Worm (Caenorhabditis elegans) whole organism, late embryonic: ENCODE results near the gene pelo-1.

Experiments used
- C08G9.2 ChIP-seq: sonication (generic microtip); optimal IDR thresholded peaks from 2 replicates; lab custom pipeline; 2016; ENCODE audit warnings: mild to moderate bottlenecking, missing genetic modification characterization, moderate library complexity, missing compliant biosample characterization
- F13H6.1 ChIP-seq: sonication (generic microtip); optimal IDR thresholded peaks from 2 replicates; lab custom pipeline; 2016; ENCODE audit warnings: missing genetic modification characterization, missing compliant biosample characterization
- K02D7.2 ChIP-seq: sonication (generic microtip); optimal IDR thresholded peaks from 2 replicates; lab custom pipeline; 2017; ENCODE audit warnings: mild to moderate bottlenecking, missing genetic modification characterization, missing compliant biosample characterization
- T23F11.4 ChIP-seq: fragments of 200-800 bp; sonication (Bioruptor generic); optimal IDR thresholded peaks from 2 replicates; lab custom pipeline; 2018; ENCODE audit warnings: mild to moderate bottlenecking, missing genetic modification characterization, missing compliant biosample characterization
- Y22D7AL.16 ChIP-seq: sonication (generic microtip); optimal IDR thresholded peaks from 2 replicates; lab custom pipeline; 2016; ENCODE audit warnings: missing genetic modification characterization, missing compliant biosample characterization
- ahr-1 ChIP-seq: sonication (generic microtip); optimal IDR thresholded peaks from 2 replicates; lab custom pipeline; 2016; ENCODE audit warnings: missing genetic modification characterization, missing compliant biosample characterization
- ama-1 ChIP-seq: fragments of 150-350 bp; optimal IDR thresholded peaks from 2 replicates; lab custom pipeline; 2014
- ceh-19 ChIP-seq: fragments of 200-800 bp; sonication (Bioruptor generic); optimal IDR thresholded peaks from 2 replicates; lab custom pipeline; 2018; ENCODE audit warnings: mild to moderate bottlenecking, missing genetic modification characterization, missing compliant biosample characterization
- ceh-22 ChIP-seq: sonication (generic microtip); optimal IDR thresholded peaks from 2 replicates; lab custom pipeline; 2017; ENCODE audit warnings: missing biosample characterization, missing genetic modification characterization
- ceh-24 ChIP-seq: sonication (generic microtip); optimal IDR thresholded peaks from 2 replicates; lab custom pipeline; 2016; ENCODE audit warnings: mild to moderate bottlenecking, missing genetic modification characterization, missing compliant biosample characterization
- ceh-30 ChIP-seq: fragments of 150-350 bp; optimal IDR thresholded peaks from 2 replicates; lab custom pipeline; 2014; ENCODE audit warnings: missing biosample characterization, missing genetic modification characterization
- ceh-31 ChIP-seq: sonication (generic microtip); optimal IDR thresholded peaks from 2 replicates; lab custom pipeline; 2016; ENCODE audit warnings: missing genetic modification characterization, missing compliant biosample characterization
- ceh-34 ChIP-seq: sonication (generic microtip); optimal IDR thresholded peaks from 2 replicates; lab custom pipeline; 2016; ENCODE audit warnings: mild to moderate bottlenecking, missing genetic modification characterization, missing compliant biosample characterization
- ceh-45 ChIP-seq: fragments of 200-800 bp; sonication (Bioruptor generic); IDR thresholded peaks from 2 replicates; pipeline ENCODE4 v1.3.6; 2022; ENCODE audit warnings: missing genetic modification reagents, missing genetic modification characterization, missing compliant biosample characterization
- ceh-48 ChIP-seq: sonication (generic microtip); optimal IDR thresholded peaks from 2 replicates; lab custom pipeline; 2016; ENCODE audit warnings: missing genetic modification characterization, inconsistent platforms, missing compliant biosample characterization
- ceh-6 ChIP-seq: fragments of 200-800 bp; sonication (Bioruptor generic); optimal IDR thresholded peaks from 2 replicates; lab custom pipeline; 2018; ENCODE audit warnings: mild to moderate bottlenecking, missing genetic modification characterization, missing compliant biosample characterization
- che-1 ChIP-seq: sonication (generic microtip); optimal IDR thresholded peaks from 2 replicates; lab custom pipeline; 2016; ENCODE audit warnings: mild to moderate bottlenecking, missing genetic modification characterization, missing compliant biosample characterization
- dmd-4 ChIP-seq: sonication (generic microtip); optimal IDR thresholded peaks from 2 replicates; lab custom pipeline; 2016; ENCODE audit warnings: borderline replicate concordance, missing genetic modification characterization, missing compliant biosample characterization
- elt-2 ChIP-seq: sonication (generic microtip); optimal IDR thresholded peaks from 2 replicates; lab custom pipeline; 2016; ENCODE audit warnings: missing genetic modification reagents, missing genetic modification characterization, missing compliant biosample characterization
- elt-4 ChIP-seq: sonication (generic microtip); optimal IDR thresholded peaks from 2 replicates; lab custom pipeline; 2016; ENCODE audit warnings: missing genetic modification characterization, missing compliant biosample characterization
- ets-4 ChIP-seq: sonication (generic microtip); optimal IDR thresholded peaks from 2 replicates; lab custom pipeline; 2016; ENCODE audit warnings: missing genetic modification characterization, missing compliant biosample characterization
- eyg-1 ChIP-seq: sonication (generic microtip); optimal IDR thresholded peaks from 2 replicates; lab custom pipeline; 2016; ENCODE audit warnings: missing genotype, missing genetic modification characterization, missing compliant biosample characterization
- fax-1 ChIP-seq: sonication (generic microtip); optimal IDR thresholded peaks from 2 replicates; lab custom pipeline; 2016; ENCODE audit warnings: missing genotype, missing genetic modification characterization, missing compliant biosample characterization
- fkh-6 ChIP-seq: sonication (generic microtip); optimal IDR thresholded peaks from 2 replicates; lab custom pipeline; 2016; ENCODE audit warnings: missing genetic modification characterization, missing compliant biosample characterization
- hlh-13 ChIP-seq: fragments of 200-800 bp; sonication (Bioruptor generic); optimal IDR thresholded peaks from 2 replicates; lab custom pipeline; 2018; ENCODE audit warnings: mild to moderate bottlenecking, missing genetic modification characterization, missing compliant biosample characterization
- hlh-15 ChIP-seq: sonication (generic microtip); optimal IDR thresholded peaks from 2 replicates; lab custom pipeline; 2016; ENCODE audit warnings: missing genetic modification characterization, missing compliant biosample characterization
- hlh-30 ChIP-seq: sonication (generic microtip); optimal IDR thresholded peaks from 2 replicates; lab custom pipeline; 2017; ENCODE audit warnings: antibody characterized with exemption, missing genetic modification characterization, missing compliant biosample characterization; ENCODE audit not compliant: insufficient read depth
- hlh-6 ChIP-seq: sonication (generic microtip); optimal IDR thresholded peaks from 2 replicates; lab custom pipeline; 2016; ENCODE audit warnings: missing genotype, missing genetic modification characterization, missing compliant biosample characterization
- hlh-8 ChIP-seq: sonication (generic microtip); optimal IDR thresholded peaks from 2 replicates; lab custom pipeline; 2016; ENCODE audit warnings: missing genotype, missing genetic modification characterization, missing compliant biosample characterization
- lim-6 ChIP-seq: sonication (generic microtip); optimal IDR thresholded peaks from 2 replicates; lab custom pipeline; 2016; ENCODE audit warnings: missing genetic modification characterization, missing compliant biosample characterization
- lin-11 ChIP-seq: fragments of 200-800 bp; sonication (Bioruptor generic); optimal IDR thresholded peaks from 2 replicates; lab custom pipeline; 2018; ENCODE audit warnings: mild to moderate bottlenecking, missing genetic modification characterization, missing compliant biosample characterization
- mec-3 ChIP-seq: sonication (generic microtip); optimal IDR thresholded peaks from 2 replicates; lab custom pipeline; 2016; ENCODE audit warnings: borderline replicate concordance, missing genetic modification characterization, missing compliant biosample characterization
- nfya-1 ChIP-seq: sonication (generic microtip); optimal IDR thresholded peaks from 2 replicates; lab custom pipeline; 2017; ENCODE audit warnings: missing genetic modification characterization, mild to moderate bottlenecking, missing compliant biosample characterization, antibody characterized with exemption, moderate library complexity
- nhr-11 ChIP-seq: fragments of 150-350 bp; optimal IDR thresholded peaks from 2 replicates; lab custom pipeline; 2014; ENCODE audit warnings: missing biosample characterization, missing genetic modification characterization
- nhr-232 ChIP-seq: sonication (generic microtip); optimal IDR thresholded peaks from 2 replicates; lab custom pipeline; 2016; ENCODE audit warnings: missing genetic modification characterization, missing compliant biosample characterization
- pat-9 ChIP-seq: fragments of 200-800 bp; sonication (Bioruptor generic); optimal IDR thresholded peaks from 2 replicates; lab custom pipeline; 2018; ENCODE audit warnings: mild to moderate bottlenecking, missing genetic modification characterization, moderate library complexity, missing compliant biosample characterization
- pha-4 ChIP-seq: fragments of 150-350 bp; optimal IDR thresholded peaks from 2 replicates; lab custom pipeline; 2018; ENCODE audit warnings: missing biosample characterization, missing genetic modification reagents, missing genetic modification characterization
- pqm-1 ChIP-seq: sonication (generic microtip); optimal IDR thresholded peaks from 2 replicates; lab custom pipeline; 2016; ENCODE audit warnings: missing genetic modification characterization, missing compliant biosample characterization
- pros-1 ChIP-seq: fragments of 150-350 bp; optimal IDR thresholded peaks from 2 replicates; lab custom pipeline; 2014; ENCODE audit warnings: missing biosample characterization, missing genetic modification reagents, missing genetic modification characterization
- ref-2 ChIP-seq: sonication (generic microtip); optimal IDR thresholded peaks from 2 replicates; lab custom pipeline; 2016; ENCODE audit warnings: missing genetic modification characterization, missing compliant biosample characterization
- rnt-1 ChIP-seq: sonication (generic microtip); optimal IDR thresholded peaks from 2 replicates; lab custom pipeline; 2016; ENCODE audit warnings: missing genetic modification characterization, missing compliant biosample characterization
- sdc-2 ChIP-seq: sonication (generic microtip); optimal IDR thresholded peaks from 2 replicates; lab custom pipeline; 2016; ENCODE audit warnings: missing genotype, missing genetic modification characterization, missing compliant biosample characterization
- sox-2 ChIP-seq: fragments of 200-800 bp; sonication (Bioruptor generic); IDR thresholded peaks from 2 replicates; pipeline ENCODE4 v1.3.6; 2022; ENCODE audit warnings: missing genetic modification reagents, missing genetic modification characterization, missing compliant biosample characterization
- sox-4 ChIP-seq: sonication (generic microtip); optimal IDR thresholded peaks from 2 replicates; lab custom pipeline; 2017; ENCODE audit warnings: mild to moderate bottlenecking, missing genetic modification characterization, inconsistent platforms, missing compliant biosample characterization
- tbx-7 ChIP-seq: sonication (generic microtip); optimal IDR thresholded peaks from 2 replicates; lab custom pipeline; 2016; ENCODE audit warnings: missing genotype, missing genetic modification characterization, missing compliant biosample characterization
- unc-3 ChIP-seq, 2 experiments: fragments of 200-800 bp in 1 of 2; sonication (Bioruptor generic) in 1 of 2; sonication (generic microtip) in 1 of 2; conservative IDR thresholded peaks in 1 of 2; optimal IDR thresholded peaks in 1 of 2; 2 replicates each; pipeline versions ENCODE4 v1.3.6 to Lab custom; 2016 to 2022; ENCODE audit warnings: missing compliant biosample characterization in 2 of 2, missing genetic modification characterization in 2 of 2, missing genetic modification reagents in 1 of 2
- unc-86 ChIP-seq: sonication (generic microtip); optimal IDR thresholded peaks from 2 replicates; lab custom pipeline; 2016; ENCODE audit warnings: missing genetic modification characterization, missing compliant biosample characterization
- zip-5 ChIP-seq: sonication (generic microtip); optimal IDR thresholded peaks from 2 replicates; lab custom pipeline; 2016; ENCODE audit warnings: missing genetic modification characterization, missing compliant biosample characterization
- ztf-16 ChIP-seq: sonication (generic microtip); optimal IDR thresholded peaks from 2 replicates; lab custom pipeline; 2017; ENCODE audit warnings: missing genetic modification characterization, missing compliant biosample characterization

The pelo-1 gene

DNA sequence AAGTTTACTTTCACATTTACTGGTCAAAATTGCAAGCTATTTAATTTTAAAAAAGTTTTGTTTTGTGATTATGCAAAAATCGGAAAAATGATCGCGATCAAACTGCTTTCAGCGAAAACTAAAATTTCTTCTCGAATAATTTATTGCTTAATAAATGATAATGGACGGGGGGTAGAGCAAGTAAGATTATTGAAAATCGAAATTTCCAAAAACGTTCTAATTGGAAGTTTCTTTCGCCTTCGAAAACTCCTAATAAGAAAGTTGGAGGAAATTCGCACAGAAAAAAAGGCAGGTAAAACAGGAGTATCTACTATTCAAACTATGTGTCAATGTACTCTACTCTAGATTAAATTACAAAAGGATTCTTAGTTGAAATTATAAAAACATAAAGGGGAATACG lies 31.8 kb downstream of the pelo-1 start:
- no peak for TF ChIP-seq T23F11.4
- TF ChIP-seq elt-4 (tag; lab: Kevin White, UChicago), result no peak
- TF ChIP-seq K02D7.2, result no peak
- TF ChIP-seq unc-86 (tag; lab: Kevin White, UChicago), result no peak
- TF ChIP-seq fax-1 (tag; lab: Kevin White, UChicago), result no peak
- no peak for TF ChIP-seq lin-11 (tag; lab: Kevin White, UChicago)
- TF ChIP-seq ceh-30 (tag; lab: Kevin White, UChicago), result no peak
- TF ChIP-seq lim-6 (tag; lab: Kevin White, UChicago), result no peak
- no peak for TF ChIP-seq ahr-1 (tag; lab: Kevin White, UChicago)
- TF ChIP-seq hlh-13 (GFP tag; lab: Kevin White, UChicago), result no peak
- no peak for TF ChIP-seq elt-2 (tag; lab: Kevin White, UChicago)
- no peak for TF ChIP-seq nhr-232 (tag; lab: Kevin White, UChicago)

DNA sequence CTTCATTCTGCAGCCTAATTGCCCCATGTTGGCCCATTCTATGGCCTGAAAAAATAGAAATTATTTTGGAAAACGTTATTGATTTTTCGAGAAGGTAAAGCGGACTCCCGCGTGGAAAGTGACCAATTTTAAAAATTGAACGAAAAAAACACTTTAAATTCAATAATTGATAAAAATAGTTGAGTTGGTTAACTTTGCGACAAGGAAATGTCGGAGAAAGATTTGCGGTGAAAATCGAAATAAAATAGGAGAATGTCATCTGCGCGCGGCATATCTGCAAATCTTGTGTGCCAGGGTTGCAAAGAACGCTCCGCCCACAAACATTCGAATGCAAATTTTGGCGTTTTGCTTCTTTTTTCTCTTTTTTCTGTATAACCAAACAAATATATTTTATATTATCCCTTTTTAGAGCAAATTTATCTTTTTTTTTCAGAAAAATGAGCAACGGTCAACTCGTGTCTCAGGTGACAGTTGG lies 33.1 kb downstream of the pelo-1 start, which contains the start of the genes rnf-121 and C16C10.4:
TSS of gene rnf-121 (minus strand) at position 51 of the 475 bp plus-strand sequence.
TSS of gene C16C10.4 (plus strand) at position 434 of the 475 bp plus-strand sequence.
- TF ChIP-seq ceh-6 (GFP tag; lab: Kevin White, UChicago) (peak; percentile 85), ceh-31 (tag; lab: Kevin White, UChicago) (peak; percentile 90), ama-1 (no peak), zip-5 (tag; lab: Kevin White, UChicago) (peak; percentile 85), mec-3 (tag; lab: Kevin White, UChicago) (no peak), unc-86 (tag; lab: Kevin White, UChicago) (peak; percentile 93), fax-1 (tag; lab: Kevin White, UChicago) (peak; percentile 94), Y22D7AL.16 (tag; lab: Kevin White, UChicago) (peak; percentile 83), C08G9.2 (tag; lab: Kevin White, UChicago) (peak; percentile 91), ceh-30 (tag; lab: Kevin White, UChicago) (peak; percentile 93), ceh-34 (tag; lab: Kevin White, UChicago) (peak; percentile 91), ztf-16 (tag; lab: Kevin White, UChicago) (peak; percentile 88), sox-2 (0 out of 2 replicates have a peak, but pooled peaks have one; percentile 29), elt-4 (tag; lab: Kevin White, UChicago) (no peak), fkh-6 (tag; lab: Kevin White, UChicago) (peak; percentile 89), nhr-11 (tag; lab: Kevin White, UChicago) (no peak), F13H6.1 (peak; percentile 84), ceh-22 (tag; lab: Kevin White, UChicago) (peak; percentile 63), pat-9 (peak; percentile 90), hlh-6 (peak; percentile 85), sox-4 (tag; lab: Kevin White, UChicago) (peak; percentile 91), dmd-4 (peak; percentile 77), unc-3 (GFP tag; conservative IDR thresholded peaks at IDR 0.05; lab: Robert Waterston, UW) (peak; percentile 85), unc-3 (tag; optimal IDR thresholded peaks at IDR 0.05; lab: Kevin White, UChicago) (peak; percentile 91), che-1 (tag; lab: Kevin White, UChicago) (peak; percentile 88), ceh-45 (GFP tag; lab: Robert Waterston, UW) (peak; percentile 81; the same call in 1 of the 2 replicates), ceh-19 (GFP tag; lab: Kevin White, UChicago) (peak; percentile 92), pha-4 (no peak), hlh-13 (GFP tag; lab: Kevin White, UChicago) (peak; percentile 71), pqm-1 (tag; lab: Kevin White, UChicago) (peak; percentile 51), rnt-1 (peak; percentile 93), lim-6 (tag; lab: Kevin White, UChicago) (peak; percentile 73), nfya-1 (tag; lab: Kevin White, UChicago) (peak; percentile 92), ceh-48 (tag; lab: Kevin White, UChicago) (peak; percentile 76), sdc-2 (tag; lab: Kevin White, UChicago) (peak; percentile 82), ref-2 (peak; percentile 94), ahr-1 (tag; lab: Kevin White, UChicago) (peak; percentile 89), ets-4 (tag; lab: Kevin White, UChicago) (peak; percentile 69), hlh-8 (tag; lab: Kevin White, UChicago) (peak; percentile 94), ceh-24 (peak; percentile 82), hlh-15 (tag; lab: Kevin White, UChicago) (peak; percentile 94), K02D7.2 (peak; percentile 93), tbx-7 (tag; lab: Kevin White, UChicago) (peak; percentile 59), pros-1 (peak; percentile 11), hlh-30 (tag; lab: Kevin White, UChicago) (peak; percentile 23), eyg-1 (tag; lab: Kevin White, UChicago) (peak; percentile 85), T23F11.4 (peak; percentile 83)
